Fruit fly (Drosophila melanogaster): ENCODE measurements around the gene Or10a.
A peak's percentile ranks its signal among the peaks of the same experiment; 100 is the strongest.

Gene Or10a

dm6 chrX:11440944-11441343 lies 23.7 kb upstream of the Or10a start (continued):
- TF ChIP-seq Sin3A (optimal IDR thresholded peaks at IDR 0.05): no peak
- TF ChIP-seq zfh2 (GFP tag; optimal IDR thresholded peaks at IDR 0.05): no peak
- 0 out of 2 replicates have a peak, but pooled peaks have one; percentile 30 for TF ChIP-seq seq (GFP tag; IDR thresholded peaks at IDR 0.05)
- TF ChIP-seq exex (tag; optimal IDR thresholded peaks at IDR 0.05): no peak
- TF ChIP-seq Oli (tag; optimal IDR thresholded peaks at IDR 0.05): peak; percentile 56
- TF ChIP-seq Lpt (GFP tag; optimal IDR thresholded peaks at IDR 0.05): no peak
- TF ChIP-seq Chrac-16 (GFP tag; optimal IDR thresholded peaks at IDR 0.05): no peak
- no peak for TF ChIP-seq Nf-YB (GFP tag; optimal IDR thresholded peaks at IDR 0.05)
- no peak for TF ChIP-seq otp (GFP tag; IDR thresholded peaks at IDR 0.05)
- peak; percentile 54 for TF ChIP-seq CG13424 (tag; optimal IDR thresholded peaks at IDR 0.05)
- TF ChIP-seq cwo (GFP tag; optimal IDR thresholded peaks at IDR 0.05): no peak
- no peak for TF ChIP-seq emc (GFP tag; optimal IDR thresholded peaks at IDR 0.05)
- TF ChIP-seq CG9437 (GFP tag; optimal IDR thresholded peaks at IDR 0.05): peak; percentile 28
- no peak for TF ChIP-seq knrl (GFP tag; IDR thresholded peaks at IDR 0.05; ENCODE audit: partially characterized antibody)
- no peak for TF ChIP-seq zfh1 (GFP tag; IDR thresholded peaks at IDR 0.05)
- TF ChIP-seq CG18262 (tag; optimal IDR thresholded peaks at IDR 0.05): peak; percentile 14
- TF ChIP-seq cato (GFP tag; optimal IDR thresholded peaks at IDR 0.05; ENCODE audit: borderline replicate concordance): no peak
- TF ChIP-seq CG17186 (GFP tag; optimal IDR thresholded peaks at IDR 0.05): no peak
- no peak for TF ChIP-seq tll (GFP tag; optimal IDR thresholded peaks at IDR 0.05)
- no peak for TF ChIP-seq wor (GFP tag; IDR thresholded peaks at IDR 0.05)
- no peak for TF ChIP-seq CG1529 (GFP tag; optimal IDR thresholded peaks at IDR 0.05)
- TF ChIP-seq ATbp (GFP tag; optimal IDR thresholded peaks at IDR 0.05): no peak
- TF ChIP-seq oc (tag; optimal IDR thresholded peaks at IDR 0.05): no peak
- TF ChIP-seq pfk (GFP tag; optimal IDR thresholded peaks at IDR 0.05): no peak
- no peak for TF ChIP-seq btn (GFP tag; optimal IDR thresholded peaks at IDR 0.05)
- TF ChIP-seq Hr39 (optimal IDR thresholded peaks at IDR 0.05): no peak
- TF ChIP-seq hkb (optimal IDR thresholded peaks at IDR 0.05): no peak
- TF ChIP-seq hkb (GFP tag; IDR thresholded peaks at IDR 0.05): no peak
- no peak for TF ChIP-seq Hand (GFP tag; optimal IDR thresholded peaks at IDR 0.05)
- TF ChIP-seq CG12219 (GFP tag; optimal IDR thresholded peaks at IDR 0.05): no peak
- no peak for TF ChIP-seq gcm2 (GFP tag; optimal IDR thresholded peaks at IDR 0.05)
- TF ChIP-seq pita (GFP tag; optimal IDR thresholded peaks at IDR 0.05): no peak
- no peak for TF ChIP-seq GATAe (GFP tag; conservative IDR thresholded peaks at IDR 0.05)
- TF ChIP-seq sob (GFP tag; IDR thresholded peaks at IDR 0.05): no peak
- no peak; the same call in 1 of the 2 replicates for TF ChIP-seq CG14014 (GFP tag; IDR thresholded peaks at IDR 0.05)
- no peak for TF ChIP-seq pb (GFP tag; optimal IDR thresholded peaks at IDR 0.05)
- no peak for TF ChIP-seq CG32772 (GFP tag; IDR thresholded peaks at IDR 0.05)
- no peak for TF ChIP-seq Bgb (GFP tag; IDR thresholded peaks at IDR 0.05; ENCODE audit: partially characterized antibody)
- no peak for TF ChIP-seq Gug (GFP tag; IDR thresholded peaks at IDR 0.05)
- TF ChIP-seq cad (GFP tag; optimal IDR thresholded peaks at IDR 0.05): no peak
- no peak for TF ChIP-seq schlank (tag; optimal IDR thresholded peaks at IDR 0.05)
- no peak for TF ChIP-seq E2f1 (GFP tag; IDR thresholded peaks at IDR 0.05)
- TF ChIP-seq CG8478 (optimal IDR thresholded peaks at IDR 0.05): no peak
- peak; percentile 64 for TF ChIP-seq CoRest (tag; optimal IDR thresholded peaks at IDR 0.05)
- TF ChIP-seq CG8924 (tag; optimal IDR thresholded peaks at IDR 0.05): peak; percentile 47
- TF ChIP-seq NFAT (GFP tag; IDR thresholded peaks at IDR 0.05): no peak
- no peak for TF ChIP-seq CG2889 (GFP tag; IDR thresholded peaks at IDR 0.05)
- TF ChIP-seq Hr3 (GFP tag; optimal IDR thresholded peaks at IDR 0.05): peak; percentile 15
- no peak for TF ChIP-seq CG1792 (GFP tag; optimal IDR thresholded peaks at IDR 0.05)
- TF ChIP-seq CG10321 (GFP tag; IDR thresholded peaks at IDR 0.05): no peak
- TF ChIP-seq dysf (GFP tag; IDR thresholded peaks at IDR 0.05): peak; percentile 55; the same call in 2 of the 3 replicates
- TF ChIP-seq CG17361 (GFP tag; IDR thresholded peaks at IDR 0.05): peak; percentile 48; the same call in 1 of the 3 replicates
- no peak for TF ChIP-seq Xbp1 (GFP tag; optimal IDR thresholded peaks at IDR 0.05)
- TF ChIP-seq Bteb2 (GFP tag; optimal IDR thresholded peaks at IDR 0.05): no peak
